Worm (Caenorhabditis elegans) whole organism, L4/young adult: ENCODE measurements around the gene klo-1.
A peak's percentile ranks its signal among the peaks of the same experiment; 100 is the strongest.

Source experiments
- W03F9.2 ChIP-seq: fragments of 150-350 bp; optimal IDR thresholded peaks from 2 replicates; lab custom pipeline; 2014; ENCODE audit warnings: missing biosample characterization, missing genetic modification characterization
- dao-5 ChIP-seq: sonication (generic microtip); optimal IDR thresholded peaks from 2 replicates; lab custom pipeline; 2016; ENCODE audit warnings: missing genotype, missing genetic modification characterization, moderate library complexity, missing compliant biosample characterization
- him-1 ChIP-seq: sonication (generic microtip); optimal IDR thresholded peaks from 2 replicates; lab custom pipeline; 2016; ENCODE audit warnings: missing genotype, missing genetic modification reagents, missing genetic modification characterization, missing compliant biosample characterization

ce11 chrIV:7790801-7791588 is 43.0 kb upstream of the klo-1 start, which contains the start of gene rsp-6:
- TF ChIP-seq him-1 (tag; lab: Kevin White, UChicago) (peak; percentile 29), dao-5 (no peak), W03F9.2 (tag; lab: Kevin White, UChicago) (peak; percentile 85)
